Fruit fly (Drosophila melanogaster): ENCODE results near the gene CG42238.

Gene CG42238

DNA sequence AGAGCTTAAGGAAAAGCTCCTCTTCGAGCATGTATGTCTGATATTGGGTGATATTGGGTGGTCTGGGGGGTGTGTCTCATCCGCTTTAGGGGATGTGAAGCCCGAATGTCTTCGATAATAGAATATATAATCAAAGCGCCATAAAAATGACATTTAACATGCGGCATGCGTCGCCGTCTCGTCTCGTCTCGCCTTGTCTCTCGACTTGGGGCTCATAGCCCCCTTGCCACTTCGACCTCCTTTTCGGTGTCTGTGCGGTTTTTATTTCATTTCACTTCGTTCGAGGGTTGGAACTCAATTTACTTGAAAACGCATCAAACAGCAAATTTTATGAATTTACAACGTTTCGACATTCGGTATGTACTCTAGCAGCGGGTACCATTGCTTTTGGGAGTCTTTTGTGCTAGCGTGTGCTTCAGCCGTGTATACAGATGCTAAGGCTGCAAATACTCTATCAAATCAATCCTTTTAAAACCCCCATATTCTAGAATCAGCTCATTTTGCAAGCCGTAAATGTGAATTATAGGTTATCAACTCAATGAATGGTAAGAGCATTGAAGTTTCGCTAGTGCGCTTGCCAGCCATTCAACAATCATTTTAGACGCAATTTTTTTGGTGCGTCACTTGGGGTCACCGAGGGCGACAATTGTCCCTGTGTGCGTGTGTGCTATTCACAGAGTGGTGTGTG is 101.4 kb downstream of the CG42238 start (continued):
- TF ChIP-seq Dek (tag; optimal IDR thresholded peaks at IDR 0.05) (peak; percentile 9), repo (GFP tag; optimal IDR thresholded peaks at IDR 0.05) (peak; percentile 30), CG1024 (GFP tag; IDR thresholded peaks at IDR 0.05) (no peak), zf30C (GFP tag; optimal IDR thresholded peaks at IDR 0.05) (no peak), jing (GFP tag; optimal IDR thresholded peaks at IDR 0.05) (peak; percentile 51), HmgD (GFP tag; optimal IDR thresholded peaks at IDR 0.05) (no peak), CG2116 (GFP tag; optimal IDR thresholded peaks at IDR 0.05) (no peak), kni (GFP tag; optimal IDR thresholded peaks at IDR 0.05) (no peak), CG11695 (GFP tag; IDR thresholded peaks at IDR 0.05) (peak; percentile 59; the same call in 2 of the 3 replicates), BEAF-32 (GFP tag; optimal IDR thresholded peaks at IDR 0.05) (no peak), mam (GFP tag; optimal IDR thresholded peaks at IDR 0.05) (peak; percentile 51), al (GFP tag; IDR thresholded peaks at IDR 0.05) (peak; percentile 18; the same call in 1 of the 2 replicates), Antp (GFP tag; optimal IDR thresholded peaks at IDR 0.05) (peak; percentile 35), Awh (GFP tag; IDR thresholded peaks at IDR 0.05) (no peak; the same call in 1 of the 2 replicates), CG4730 (GFP tag; IDR thresholded peaks at IDR 0.05) (no peak), gfzf (GFP tag; optimal IDR thresholded peaks at IDR 0.05) (no peak), CG11085 (GFP tag; IDR thresholded peaks at IDR 0.05) (no peak), crp (GFP tag; optimal IDR thresholded peaks at IDR 0.05) (no peak), inv (GFP tag; IDR thresholded peaks at IDR 0.05; ENCODE audit: partially characterized antibody) (no peak), ase (GFP tag; IDR thresholded peaks at IDR 0.05) (0 out of 3 replicates have a peak, but pooled peaks have one; percentile 13), CG3281 (GFP tag; optimal IDR thresholded peaks at IDR 0.05) (no peak), aop (GFP tag; IDR thresholded peaks at IDR 0.05) (no peak), CG3838 (GFP tag; optimal IDR thresholded peaks at IDR 0.05) (no peak), schlank (tag; optimal IDR thresholded peaks at IDR 0.05) (no peak), sens-2 (GFP tag; IDR thresholded peaks at IDR 0.05) (no peak), CG3995 (GFP tag; optimal IDR thresholded peaks at IDR 0.05) (no peak), Dfd (GFP tag; optimal IDR thresholded peaks at IDR 0.05) (no peak), Mes4 (GFP tag; optimal IDR thresholded peaks at IDR 0.05) (no peak), Dp (GFP tag; optimal IDR thresholded peaks at IDR 0.05) (no peak), CG2120 (GFP tag; optimal IDR thresholded peaks at IDR 0.05) (peak; percentile 61), CG12071 (GFP tag; optimal IDR thresholded peaks at IDR 0.05) (peak; percentile 15), CG8765 (GFP tag; IDR thresholded peaks at IDR 0.05) (no peak), sob (GFP tag; IDR thresholded peaks at IDR 0.05) (peak; percentile 75), HLH3B (GFP tag; IDR thresholded peaks at IDR 0.05) (peak; percentile 78), ken (GFP tag; IDR thresholded peaks at IDR 0.05) (peak; percentile 64), CG8290 (GFP tag; optimal IDR thresholded peaks at IDR 0.05) (no peak), CG8290 (tag; optimal IDR thresholded peaks at IDR 0.05) (peak in 1 of 2 experiments; percentile 56), dysf (GFP tag; IDR thresholded peaks at IDR 0.05) (peak; percentile 82), CG15269 (tag; optimal IDR thresholded peaks at IDR 0.05) (peak; percentile 62), kay (GFP tag; optimal IDR thresholded peaks at IDR 0.05) (no peak), CG34422 (GFP tag; IDR thresholded peaks at IDR 0.05) (peak; percentile 24; the same call in 1 of the 3 replicates), dm (GFP tag; optimal IDR thresholded peaks at IDR 0.05) (peak; percentile 22), B-H2 (GFP tag; optimal IDR thresholded peaks at IDR 0.05) (no peak), vvl (GFP tag; IDR thresholded peaks at IDR 0.05) (peak; percentile 55), CG11247 (GFP tag; IDR thresholded peaks at IDR 0.05) (no peak), CG10321 (GFP tag; IDR thresholded peaks at IDR 0.05) (no peak), fd96Cb (tag; optimal IDR thresholded peaks at IDR 0.05) (peak; percentile 51), NFAT (GFP tag; IDR thresholded peaks at IDR 0.05) (no peak), eyg (GFP tag; optimal IDR thresholded peaks at IDR 0.05) (no peak), CG10462 (GFP tag; optimal IDR thresholded peaks at IDR 0.05) (no peak), jigr1 (GFP tag; IDR thresholded peaks at IDR 0.05) (peak; percentile 31; the same call in 1 of the 3 replicates)
